Fruit fly (Drosophila melanogaster): Measurements from ENCODE around the gene nAChRbeta2.

nAChRbeta2 gene

DNA sequence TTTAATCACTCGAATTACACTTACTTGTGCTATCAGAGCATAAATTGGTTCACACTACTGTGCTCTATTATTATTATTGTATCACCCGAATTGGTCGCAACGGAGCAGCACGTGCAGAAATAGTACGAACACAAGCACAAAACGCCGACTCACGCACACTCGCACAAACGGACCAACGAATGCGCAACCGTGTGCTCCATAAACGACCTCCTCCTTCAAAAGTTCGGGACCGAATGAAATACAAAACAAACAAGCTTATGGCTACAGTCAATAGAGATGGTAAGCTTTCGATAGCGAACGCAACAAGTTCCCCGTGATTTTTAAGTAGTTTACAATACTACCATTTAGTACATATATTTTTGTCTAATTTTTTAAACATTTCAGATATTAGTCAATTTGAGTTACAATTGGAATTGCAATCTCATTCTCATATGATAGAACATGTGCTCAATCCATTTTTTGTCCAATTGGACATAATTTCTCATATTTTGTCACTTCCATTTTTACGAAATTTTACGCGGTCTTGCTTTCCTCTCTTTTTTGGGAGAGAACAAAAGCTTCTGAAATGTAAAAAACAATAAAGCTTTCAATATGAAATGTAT lies 28.9 kb upstream of the nAChRbeta2 start, which contains the start of gene Cftr (continued):
- TF ChIP-seq ap (GFP tag; IDR thresholded peaks at IDR 0.05), result no peak
- no peak; the same call in 1 of the 2 replicates for TF ChIP-seq CG10366 (GFP tag; IDR thresholded peaks at IDR 0.05)
- TF ChIP-seq onecut (GFP tag; IDR thresholded peaks at IDR 0.05), result peak; percentile 48; the same call in 1 of the 2 replicates
- TF ChIP-seq trem (tag; optimal IDR thresholded peaks at IDR 0.05), result no peak
- TF ChIP-seq CG17912 (GFP tag; optimal IDR thresholded peaks at IDR 0.05), result no peak
- TF ChIP-seq sqz (GFP tag; optimal IDR thresholded peaks at IDR 0.05), result no peak
- no peak for TF ChIP-seq Sox102F (GFP tag; optimal IDR thresholded peaks at IDR 0.05)
- TF ChIP-seq cad (GFP tag; optimal IDR thresholded peaks at IDR 0.05), result no peak
- TF ChIP-seq CG7271 (tag; optimal IDR thresholded peaks at IDR 0.05), result no peak
- TF ChIP-seq crp (GFP tag; optimal IDR thresholded peaks at IDR 0.05), result no peak
- TF ChIP-seq CG32767 (GFP tag; IDR thresholded peaks at IDR 0.05), result no peak
- TF ChIP-seq luna (GFP tag; optimal IDR thresholded peaks at IDR 0.05), result peak; percentile 27
- no peak for TF ChIP-seq wor (GFP tag; IDR thresholded peaks at IDR 0.05)
- TF ChIP-seq CG4707 (GFP tag; optimal IDR thresholded peaks at IDR 0.05), result no peak
- peak; percentile 65; the same call in 1 of the 2 replicates for TF ChIP-seq CG14014 (GFP tag; IDR thresholded peaks at IDR 0.05)
- TF ChIP-seq disco-r (GFP tag; optimal IDR thresholded peaks at IDR 0.05), result peak; percentile 5
- TF ChIP-seq CG34376 (GFP tag; optimal IDR thresholded peaks at IDR 0.05), result peak; percentile 68
- peak; percentile 33; the same call in 1 of the 2 replicates for TF ChIP-seq CG11085 (GFP tag; IDR thresholded peaks at IDR 0.05)
- TF ChIP-seq amos (GFP tag; IDR thresholded peaks at IDR 0.05; ENCODE audit: partially characterized antibody), result peak; percentile 56; the same call in 1 of the 2 replicates
- peak; percentile 70 for TF ChIP-seq CG9932 (GFP tag; IDR thresholded peaks at IDR 0.05)
- TF ChIP-seq CG6791 (GFP tag; IDR thresholded peaks at IDR 0.05; ENCODE audit: partially characterized antibody), result no peak
- peak; percentile 23 for TF ChIP-seq MESR4 (GFP tag; optimal IDR thresholded peaks at IDR 0.05)
- TF ChIP-seq dpn (GFP tag; optimal IDR thresholded peaks at IDR 0.05), result peak; percentile 40 to 69
- TF ChIP-seq grau (tag; optimal IDR thresholded peaks at IDR 0.05), result no peak
- peak; percentile 36 for TF ChIP-seq maf-S (GFP tag; optimal IDR thresholded peaks at IDR 0.05)
- peak; percentile 45; the same call in 2 of the 3 replicates for TF ChIP-seq sr (GFP tag; IDR thresholded peaks at IDR 0.05)
- no peak for TF ChIP-seq bcd (GFP tag; optimal IDR thresholded peaks at IDR 0.05)
- TF ChIP-seq tup (GFP tag; optimal IDR thresholded peaks at IDR 0.05), result no peak
- TF ChIP-seq slou (GFP tag; optimal IDR thresholded peaks at IDR 0.05), result no peak
- no peak for TF ChIP-seq trh (GFP tag; optimal IDR thresholded peaks at IDR 0.05)
- no peak for TF ChIP-seq CG15601 (tag; optimal IDR thresholded peaks at IDR 0.05)
- peak; percentile 22; the same call in 1 of the 3 replicates for TF ChIP-seq so (GFP tag; IDR thresholded peaks at IDR 0.05)
- no peak for TF ChIP-seq dan (GFP tag; IDR thresholded peaks at IDR 0.05)
- peak in 1 of 2 experiments; percentile 43 for TF ChIP-seq Hr51 (GFP tag; optimal IDR thresholded peaks at IDR 0.05)
- peak; percentile 42; the same call in 1 of the 3 replicates for TF ChIP-seq dysf (GFP tag; IDR thresholded peaks at IDR 0.05)
- no peak for TF ChIP-seq CG7372 (GFP tag; IDR thresholded peaks at IDR 0.05)
- no peak for TF ChIP-seq ATbp (GFP tag; optimal IDR thresholded peaks at IDR 0.05)
- peak; percentile 51 for TF ChIP-seq E2f2 (GFP tag; IDR thresholded peaks at IDR 0.05)
- 0 out of 2 replicates have a peak, but pooled peaks have one; percentile 17 for TF ChIP-seq CG1024 (GFP tag; IDR thresholded peaks at IDR 0.05)
- peak; percentile 52 for TF ChIP-seq CG10147 (GFP tag; optimal IDR thresholded peaks at IDR 0.05)
- no peak for TF ChIP-seq CG8944 (GFP tag; optimal IDR thresholded peaks at IDR 0.05)
- no peak for TF ChIP-seq Usf (GFP tag; optimal IDR thresholded peaks at IDR 0.05)
- TF ChIP-seq Ravus (GFP tag; IDR thresholded peaks at IDR 0.05), result no peak
- TF ChIP-seq yki (optimal IDR thresholded peaks at IDR 0.05), result no peak
- peak; percentile 57 for TF ChIP-seq sug (tag; optimal IDR thresholded peaks at IDR 0.05)
- TF ChIP-seq CoRest (tag; optimal IDR thresholded peaks at IDR 0.05), result peak; percentile 21
- peak; percentile 63; the same call in 1 of the 2 replicates for TF ChIP-seq CG5953 (GFP tag; IDR thresholded peaks at IDR 0.05)
- 0 out of 3 replicates have a peak, but pooled peaks have one; percentile 18 for TF ChIP-seq knrl (GFP tag; IDR thresholded peaks at IDR 0.05; ENCODE audit: partially characterized antibody)
- TF ChIP-seq mld (GFP tag; IDR thresholded peaks at IDR 0.05; ENCODE audit: partially characterized antibody), result no peak; the same call in 2 of the 3 replicates
